Worm (Caenorhabditis elegans): ENCODE measurements around the gene C03B1.2.

DNA sequence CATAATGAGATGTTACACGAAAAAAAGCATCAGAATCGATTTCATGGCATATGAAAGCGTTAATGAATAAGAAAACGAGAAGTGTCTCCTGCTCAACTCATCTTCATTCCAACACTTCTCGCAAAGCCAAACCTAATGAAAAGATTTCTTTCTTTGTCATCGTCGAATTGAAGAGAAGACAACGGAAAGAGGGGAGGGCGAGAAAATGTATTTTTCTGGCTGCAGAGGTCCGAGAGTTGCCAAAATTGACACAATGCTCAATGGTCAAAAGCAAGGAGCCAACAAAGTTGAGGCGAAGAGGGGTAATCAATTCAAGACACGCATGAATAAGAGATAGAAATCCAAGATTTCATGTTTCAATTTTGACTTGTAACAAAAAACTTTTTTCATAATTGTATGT lies 49.3 kb downstream of the C03B1.2 start:
- TF ChIP-seq nhr-237 (tag; optimal IDR thresholded peaks at IDR 0.05) (no peak), snpc-4 (tag; optimal IDR thresholded peaks at IDR 0.05) (no peak)
